Fruit fly (Drosophila melanogaster) whole organism, prepupa: ENCODE data around the gene CG3246.
A peak's percentile ranks its signal among the peaks of the same experiment; 100 is the strongest.

Source experiments
- CG10631 ChIP-seq: fragments of 200-800 bp; sonication (Bioruptor generic); optimal IDR thresholded peaks from 2 replicates; lab custom pipeline; 2016; ENCODE audit warnings: missing biosample characterization, missing genetic modification characterization
- CG10669 ChIP-seq: fragments of 200-800 bp; sonication (Bioruptor generic); optimal IDR thresholded peaks from 3 replicates; lab custom pipeline; 2018; ENCODE audit warnings: missing biosample characterization, mild to moderate bottlenecking, missing genetic modification characterization, moderate library complexity
- CG11294 ChIP-seq: fragments of 200-800 bp; sonication (Bioruptor generic); IDR thresholded peaks from 2 replicates; pipeline ENCODE4 v1.3.6; 2022; ENCODE audit warnings: missing biosample characterization, missing genetic modification characterization
- CG11902 ChIP-seq: fragments of 200-800 bp; sonication (Bioruptor generic); optimal IDR thresholded peaks from 3 replicates; lab custom pipeline; 2016; ENCODE audit warnings: missing biosample characterization, missing genetic modification characterization
- CG15336 ChIP-seq: fragments of 200-800 bp; sonication (Bioruptor generic); IDR thresholded peaks from 2 replicates; pipeline ENCODE4 v1.3.6; 2022; ENCODE audit warnings: missing biosample characterization, missing genetic modification characterization
- CG1621 ChIP-seq: fragments of 200-800 bp; sonication (Bioruptor generic); optimal IDR thresholded peaks from 3 replicates; lab custom pipeline; 2018; ENCODE audit warnings: missing biosample characterization, mild to moderate bottlenecking, missing genetic modification characterization
- CG32006 ChIP-seq: fragments of 200-800 bp; sonication (Bioruptor generic); optimal IDR thresholded peaks from 3 replicates; lab custom pipeline; 2017; ENCODE audit warnings: missing biosample characterization, mild to moderate bottlenecking, missing genetic modification characterization
- CG34406 ChIP-seq: fragments of 200-800 bp; sonication (Bioruptor generic); optimal IDR thresholded peaks from 3 replicates; lab custom pipeline; 2016; ENCODE audit warnings: missing biosample characterization, missing genetic modification characterization
- CG3919 ChIP-seq: fragments of 200-800 bp; sonication (Bioruptor generic); optimal IDR thresholded peaks from 3 replicates; lab custom pipeline; 2016; ENCODE audit warnings: missing biosample characterization, missing genetic modification characterization
- CG4318 ChIP-seq: fragments of 200-800 bp; sonication (Bioruptor generic); optimal IDR thresholded peaks from 3 replicates; lab custom pipeline; 2017; ENCODE audit warnings: missing biosample characterization, mild to moderate bottlenecking, missing genetic modification characterization
- CG6163 ChIP-seq: fragments of 200-800 bp; sonication (Bioruptor generic); IDR thresholded peaks from 3 replicates; pipeline ENCODE4 v1.3.6; 2022; ENCODE audit warnings: missing biosample characterization, missing genetic modification characterization
- CG6276 ChIP-seq: fragments of 200-800 bp; sonication (Bioruptor generic); optimal IDR thresholded peaks from 2 replicates; lab custom pipeline; 2017; ENCODE audit warnings: missing biosample characterization, mild to moderate bottlenecking, missing genetic modification characterization
- CG6808 ChIP-seq: fragments of 200-800 bp; sonication (Bioruptor generic); optimal IDR thresholded peaks from 3 replicates; lab custom pipeline; 2017; ENCODE audit warnings: missing biosample characterization, missing genetic modification characterization, mild to moderate bottlenecking, moderate library complexity, missing genetic modification reagents
- CG6854 ChIP-seq: fragments of 200-800 bp; sonication (Bioruptor generic); optimal IDR thresholded peaks from 2 replicates; lab custom pipeline; 2017; ENCODE audit warnings: missing biosample characterization, mild to moderate bottlenecking, missing genetic modification characterization
- CG7368 ChIP-seq: fragments of 200-800 bp; sonication (Bioruptor generic); optimal IDR thresholded peaks from 3 replicates; lab custom pipeline; 2016; ENCODE audit warnings: missing biosample characterization, missing genetic modification characterization
- CG8119 ChIP-seq: fragments of 200-800 bp; sonication (Bioruptor generic); IDR thresholded peaks from 3 replicates; pipeline ENCODE4 v1.3.6; 2022; ENCODE audit warnings: missing biosample characterization, missing genetic modification characterization
- CG8632 ChIP-seq: fragments of 200-800 bp; sonication (Bioruptor generic); optimal IDR thresholded peaks from 3 replicates; lab custom pipeline; 2016; ENCODE audit warnings: missing biosample characterization, missing genetic modification characterization
- CG9139 ChIP-seq: fragments of 200-800 bp; sonication (Bioruptor generic); optimal IDR thresholded peaks from 3 replicates; lab custom pipeline; 2017; ENCODE audit warnings: missing biosample characterization, mild to moderate bottlenecking, missing genetic modification characterization
- Eip75B ChIP-seq: fragments of 200-800 bp; sonication (Bioruptor generic); optimal IDR thresholded peaks from 3 replicates; lab custom pipeline; 2016; ENCODE audit warnings: missing biosample characterization, missing genetic modification characterization
- Eip78C ChIP-seq: fragments of 200-800 bp; sonication (Bioruptor generic); peaks from one replicate; lab custom pipeline; 2016; ENCODE audit warnings: missing biosample characterization, missing genetic modification characterization
- Eip93F ChIP-seq: fragments of 200-800 bp; sonication (Bioruptor generic); optimal IDR thresholded peaks from 2 replicates; lab custom pipeline; 2016; ENCODE audit warnings: missing biosample characterization, mild to moderate bottlenecking, missing genetic modification characterization
- Ets21C ChIP-seq: fragments of 200-800 bp; sonication (Bioruptor generic); optimal IDR thresholded peaks from 3 replicates; lab custom pipeline; 2016; ENCODE audit warnings: missing biosample characterization, missing genetic modification characterization
- Gug ChIP-seq: fragments of 200-800 bp; sonication (Bioruptor generic); IDR thresholded peaks from 2 replicates; pipeline ENCODE4 v1.3.6; 2022; ENCODE audit warnings: missing biosample characterization, missing genetic modification characterization
- Hr38 ChIP-seq: sonication (Bioruptor generic); optimal IDR thresholded peaks from 2 replicates; lab custom pipeline; 2016; ENCODE audit warnings: missing biosample characterization, missing genetic modification characterization
- Hr39 ChIP-seq: fragments of 200-800 bp; sonication (Bioruptor generic); optimal IDR thresholded peaks from 2 replicates; lab custom pipeline; 2016; ENCODE audit warnings: missing biosample characterization, missing genetic modification characterization
- Hr4 ChIP-seq: fragments of 200-800 bp; sonication (Bioruptor generic); optimal IDR thresholded peaks from 3 replicates; lab custom pipeline; 2016; ENCODE audit warnings: missing biosample characterization, missing genetic modification characterization
- Lpt ChIP-seq: fragments of 200-800 bp; sonication (Bioruptor generic); optimal IDR thresholded peaks from 3 replicates; lab custom pipeline; 2016; ENCODE audit warnings: missing biosample characterization, missing genetic modification characterization
- Met ChIP-seq: fragments of 200-800 bp; sonication (Bioruptor generic); optimal IDR thresholded peaks from 3 replicates; lab custom pipeline; 2016; ENCODE audit warnings: missing biosample characterization, missing genetic modification characterization
- OdsH ChIP-seq: fragments of 200-800 bp; sonication (Bioruptor generic); optimal IDR thresholded peaks from 3 replicates; lab custom pipeline; 2016; ENCODE audit warnings: missing biosample characterization, missing genetic modification characterization
- Sox102F ChIP-seq: fragments of 200-800 bp; sonication (Bioruptor generic); optimal IDR thresholded peaks from 2 replicates; lab custom pipeline; 2016; ENCODE audit warnings: missing biosample characterization, mild to moderate bottlenecking, missing genetic modification characterization
- Sox14 ChIP-seq: fragments of 200-800 bp; sonication (Bioruptor generic); optimal IDR thresholded peaks from 3 replicates; lab custom pipeline; 2016; ENCODE audit warnings: missing biosample characterization, missing genetic modification characterization
- achi ChIP-seq: fragments of 200-800 bp; sonication (Bioruptor generic); optimal IDR thresholded peaks from 3 replicates; lab custom pipeline; 2016; ENCODE audit warnings: missing biosample characterization, missing genetic modification characterization
- acj6 ChIP-seq: fragments of 200-800 bp; sonication (Bioruptor generic); optimal IDR thresholded peaks from 3 replicates; lab custom pipeline; 2016; ENCODE audit warnings: missing biosample characterization, missing genetic modification characterization
- dac ChIP-seq: fragments of 200-800 bp; sonication (Bioruptor generic); optimal IDR thresholded peaks from 2 replicates; lab custom pipeline; 2017; ENCODE audit warnings: missing biosample characterization, mild to moderate bottlenecking, missing genetic modification characterization
- dsx ChIP-seq: fragments of 200-800 bp; optimal IDR thresholded peaks from 3 replicates; lab custom pipeline; 2019; ENCODE audit warnings: missing biosample characterization, mild to moderate bottlenecking, missing genetic modification characterization, moderate library complexity; ENCODE audit not compliant: poor library complexity, severe bottlenecking
- eg ChIP-seq: fragments of 200-800 bp; sonication (Bioruptor generic); IDR thresholded peaks from 3 replicates; pipeline ENCODE4 v1.3.6; 2022; ENCODE audit warnings: missing biosample characterization, missing genetic modification characterization
- esn ChIP-seq: fragments of 200-800 bp; sonication (Bioruptor generic); optimal IDR thresholded peaks from 2 replicates; lab custom pipeline; 2016; ENCODE audit warnings: missing biosample characterization, mild to moderate bottlenecking, missing genetic modification characterization, moderate library complexity
- fd59A ChIP-seq: fragments of 200-800 bp; sonication (Bioruptor generic); optimal IDR thresholded peaks from 2 replicates; lab custom pipeline; 2017; ENCODE audit warnings: missing biosample characterization, mild to moderate bottlenecking, missing genetic modification characterization, missing genetic modification reagents
- fd85E ChIP-seq: fragments of 200-800 bp; sonication (Bioruptor generic); optimal IDR thresholded peaks from 3 replicates; lab custom pipeline; 2016; ENCODE audit warnings: missing biosample characterization, missing genetic modification characterization
- lz ChIP-seq: fragments of 200-800 bp; sonication (Bioruptor generic); optimal IDR thresholded peaks from 3 replicates; lab custom pipeline; 2016; ENCODE audit warnings: missing biosample characterization, missing genetic modification characterization
- net ChIP-seq: fragments of 200-800 bp; sonication (Bioruptor generic); optimal IDR thresholded peaks from 3 replicates; lab custom pipeline; 2016; ENCODE audit warnings: missing biosample characterization, missing genetic modification characterization
- pdm3 ChIP-seq: fragments of 200-800 bp; sonication (Bioruptor generic); optimal IDR thresholded peaks from 3 replicates; lab custom pipeline; 2016; ENCODE audit warnings: missing biosample characterization, missing genetic modification characterization
- salr ChIP-seq, 2 experiments: fragments of 200-800 bp; sonication (Bioruptor generic); optimal IDR thresholded peaks; 3 replicates each; lab custom pipeline; 2016 to 2018; ENCODE audit warnings: missing biosample characterization in 2 of 2, missing genetic modification characterization in 2 of 2, mild to moderate bottlenecking in 1 of 2
- spab ChIP-seq: fragments of 200-800 bp; sonication (Bioruptor generic); optimal IDR thresholded peaks from 2 replicates; lab custom pipeline; 2017; ENCODE audit warnings: missing biosample characterization, mild to moderate bottlenecking, missing genetic modification characterization, missing genetic modification reagents
- svp ChIP-seq: fragments of 200-800 bp; sonication (Bioruptor generic); peaks from one replicate; lab custom pipeline; 2016; ENCODE audit warnings: missing biosample characterization, missing genetic modification characterization
- topi ChIP-seq: fragments of 200-800 bp; sonication (Bioruptor generic); optimal IDR thresholded peaks from 3 replicates; lab custom pipeline; 2016; ENCODE audit warnings: missing biosample characterization, missing genetic modification characterization

Gene CG3246

DNA sequence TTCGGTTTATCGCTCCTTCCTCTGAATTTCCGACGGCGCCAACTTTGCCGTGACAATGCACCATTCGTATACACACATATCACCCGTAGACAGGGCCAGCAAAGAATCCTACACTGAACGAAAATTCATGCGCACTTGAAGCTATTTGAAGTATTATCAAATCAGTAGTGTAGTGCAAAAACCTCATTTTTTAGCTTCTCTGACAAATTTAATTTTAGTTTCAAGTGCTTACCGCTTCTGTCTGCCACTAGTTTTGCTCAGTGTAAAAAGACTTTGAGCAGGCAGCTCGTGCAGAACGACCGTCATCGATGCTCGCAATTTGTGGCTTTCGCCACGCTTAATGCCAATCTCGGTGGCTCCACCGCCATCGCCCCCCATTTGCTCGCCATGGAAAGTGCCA lies 17.0 kb downstream of the CG3246 start (continued):
- TF ChIP-seq CG8119 (GFP tag; lab: Robert Waterston, UW) (peak; percentile 83), net (GFP tag; lab: Kevin White, UChicago) (no peak), CG11902 (peak; percentile 52), spab (no peak), Ets21C (no peak), CG34406 (GFP tag; lab: Kevin White, UChicago) (peak; percentile 57), acj6 (GFP tag; lab: Kevin White, UChicago) (peak; percentile 76)

DNA sequence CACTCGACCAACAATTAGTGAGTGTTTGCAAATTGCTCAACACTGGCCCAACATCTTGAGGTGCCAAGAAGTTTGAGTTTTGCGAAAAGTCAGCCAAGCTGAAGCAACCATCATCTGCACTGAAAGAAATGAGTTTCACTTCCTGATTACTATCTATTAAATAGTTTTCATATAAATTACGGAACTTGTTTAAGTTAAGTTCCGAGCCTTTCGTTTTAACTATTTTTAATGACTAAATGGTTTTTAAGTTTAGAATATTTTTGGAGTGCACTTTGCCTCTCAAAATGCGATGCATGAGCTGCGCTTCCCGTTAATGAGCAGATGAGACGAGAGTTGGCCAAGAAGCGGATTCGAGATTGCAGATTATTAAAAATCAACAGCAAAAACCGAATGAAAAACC lies 20.1 kb downstream of the CG3246 start:
- TF ChIP-seq topi (GFP tag; lab: Kevin White, UChicago) (peak; percentile 6), Eip78C (GFP tag; lab: Kevin White, UChicago) (peak; percentile 77), svp (GFP tag; lab: Kevin White, UChicago) (peak; percentile 64), CG8119 (GFP tag; lab: Robert Waterston, UW) (peak; percentile 61; the same call in 2 of the 3 replicates), Gug (GFP tag; lab: Robert Waterston, UW) (peak; percentile 19; the same call in 1 of the 2 replicates), acj6 (GFP tag; lab: Kevin White, UChicago) (peak; percentile 9), CG6163 (GFP tag; lab: Robert Waterston, UW) (peak; percentile 58; the same call in 2 of the 3 replicates), Lpt (GFP tag; lab: Kevin White, UChicago) (no peak), OdsH (peak; percentile 43), dsx (GFP tag; lab: Kevin White, UChicago) (no peak), Ets21C (no peak), CG6276 (GFP tag; lab: Kevin White, UChicago) (peak; percentile 50), fd59A (GFP tag; lab: Kevin White, UChicago) (no peak), achi (GFP tag; lab: Kevin White, UChicago) (peak; percentile 50), CG4318 (peak; percentile 31), esn (GFP tag; lab: Kevin White, UChicago) (peak; percentile 1), Hr39 (GFP tag; lab: Kevin White, UChicago) (peak; percentile 11), Hr4 (GFP tag; lab: Kevin White, UChicago) (peak; percentile 64), pdm3 (peak; percentile 45), CG3919 (peak; percentile 45), Eip93F (no peak), eg (GFP tag; lab: Robert Waterston, UW) (peak; percentile 67), CG10669 (GFP tag; lab: Kevin White, UChicago) (peak; percentile 1), CG1621 (tag; lab: Kevin White, UChicago) (no peak), Eip75B (peak; percentile 7), CG10631 (GFP tag; lab: Kevin White, UChicago) (peak; percentile 26), CG15336 (GFP tag; lab: Robert Waterston, UW) (peak; percentile 58), salr (GFP tag; optimal IDR thresholded peaks at IDR 0.05; lab: Kevin White, UChicago) (peak in 1 of 2 experiments; percentile 23), CG8632 (no peak), CG32006 (GFP tag; lab: Kevin White, UChicago) (peak; percentile 64), Met (peak; percentile 2), CG34406 (GFP tag; lab: Kevin White, UChicago) (no peak), CG11294 (GFP tag; lab: Robert Waterston, UW) (0 out of 2 replicates have a peak, but pooled peaks have one; percentile 25), Sox14 (GFP tag; lab: Kevin White, UChicago) (peak; percentile 7), spab (no peak), fd85E (no peak)

DNA sequence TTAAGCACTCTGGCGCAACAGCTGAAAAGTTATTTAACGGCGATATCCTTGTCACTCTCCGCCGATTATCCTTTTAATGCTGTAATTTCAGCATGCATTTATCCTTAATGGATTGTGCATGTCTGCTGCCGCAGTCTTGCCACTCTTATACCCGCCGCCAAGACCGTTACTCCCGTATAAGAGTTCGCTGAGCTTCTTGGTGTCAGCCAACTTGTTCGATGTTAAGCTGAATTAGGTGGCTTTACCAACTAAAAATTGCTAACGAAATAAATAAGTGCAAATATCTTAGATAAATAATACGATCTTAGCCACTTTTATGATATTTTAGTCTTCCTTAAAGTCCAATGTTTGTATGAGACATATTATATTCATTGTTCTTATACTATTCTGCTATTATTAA lies 20.6 kb downstream of the CG3246 start:
- no peak for TF ChIP-seq dac (GFP tag; lab: Kevin White, UChicago)
- no peak for TF ChIP-seq lz
- TF ChIP-seq Lpt (GFP tag; lab: Kevin White, UChicago) = no peak
- no peak for TF ChIP-seq Gug (GFP tag; lab: Robert Waterston, UW)
- no peak for TF ChIP-seq esn (GFP tag; lab: Kevin White, UChicago)
- no peak for TF ChIP-seq Ets21C
- TF ChIP-seq Eip78C (GFP tag; lab: Kevin White, UChicago) = no peak
- no peak for TF ChIP-seq CG9139 (GFP tag; lab: Kevin White, UChicago)
- no peak for TF ChIP-seq CG6854 (GFP tag; lab: Kevin White, UChicago)
- no peak for TF ChIP-seq Met
- no peak for TF ChIP-seq Hr39 (GFP tag; lab: Kevin White, UChicago)
- no peak for TF ChIP-seq OdsH
- no peak for TF ChIP-seq Sox102F (GFP tag; lab: Kevin White, UChicago)
- no peak for TF ChIP-seq CG3919
- no peak for TF ChIP-seq CG6808 (GFP tag; lab: Kevin White, UChicago)
- no peak for TF ChIP-seq achi (GFP tag; lab: Kevin White, UChicago)
- TF ChIP-seq Hr38 (GFP tag; lab: Kevin White, UChicago) = no peak
- no peak for TF ChIP-seq CG7368 (GFP tag; lab: Kevin White, UChicago)
- TF ChIP-seq Hr4 (GFP tag; lab: Kevin White, UChicago) = no peak
- TF ChIP-seq CG10669 (GFP tag; lab: Kevin White, UChicago) = no peak
